Fruit fly (Drosophila melanogaster): Measurements from ENCODE around the gene CG13293.

- no peak for TF ChIP-seq CTCF (optimal IDR thresholded peaks at IDR 0.05)
- no peak for TF ChIP-seq CG8478 (optimal IDR thresholded peaks at IDR 0.05)
Observed at dm6 chr3L:6106717-6107116, 24.0 kb downstream of the CG13293 start.

All from S2 (cell line).